Fruit fly (Drosophila melanogaster): ENCODE measurements around the gene CG5412.

Gene CG5412

dm6 chr3R:20588480-20588785, 11.6 kb downstream of the CG5412 start, which contains the start of gene Srp72 (continued):
- no peak; the same call in 1 of the 2 replicates for TF ChIP-seq sna (GFP tag; IDR thresholded peaks at IDR 0.05; ENCODE audit: partially characterized antibody)
- no peak for TF ChIP-seq aop (GFP tag; IDR thresholded peaks at IDR 0.05)
- TF ChIP-seq CG2202 (tag; optimal IDR thresholded peaks at IDR 0.05): no peak
- TF ChIP-seq CG4730 (GFP tag; IDR thresholded peaks at IDR 0.05): no peak
- no peak for TF ChIP-seq CG14860 (GFP tag; IDR thresholded peaks at IDR 0.05; ENCODE audit: partially characterized antibody)
- TF ChIP-seq CG14050 (GFP tag; IDR thresholded peaks at IDR 0.05): no peak; the same call in 2 of the 3 replicates
- TF ChIP-seq scrt (GFP tag; optimal IDR thresholded peaks at IDR 0.05): no peak
- TF ChIP-seq chinmo (GFP tag; IDR thresholded peaks at IDR 0.05; ENCODE audit: partially characterized antibody): no peak
- no peak for TF ChIP-seq ash1 (GFP tag; optimal IDR thresholded peaks at IDR 0.05)
- TF ChIP-seq fd96Cb (tag; optimal IDR thresholded peaks at IDR 0.05): peak; percentile 52
- no peak for TF ChIP-seq ase (GFP tag; IDR thresholded peaks at IDR 0.05)
- TF ChIP-seq CG12769 (tag; optimal IDR thresholded peaks at IDR 0.05): no peak
- peak; percentile 52 for TF ChIP-seq CG17829 (tag; optimal IDR thresholded peaks at IDR 0.05)
- no peak for TF ChIP-seq vfl (GFP tag; optimal IDR thresholded peaks at IDR 0.05)
- no peak for TF ChIP-seq grn (GFP tag; optimal IDR thresholded peaks at IDR 0.05)
- 0 out of 3 replicates have a peak, but pooled peaks have one; percentile 14 for TF ChIP-seq Aef1 (GFP tag; IDR thresholded peaks at IDR 0.05)
- TF ChIP-seq zen2 (GFP tag; IDR thresholded peaks at IDR 0.05; ENCODE audit: partially characterized antibody): no peak
- TF ChIP-seq Gug (GFP tag; IDR thresholded peaks at IDR 0.05): peak; percentile 48; the same call in 1 of the 4 replicates
- TF ChIP-seq bbx (GFP tag; IDR thresholded peaks at IDR 0.05; ENCODE audit: partially characterized antibody): no peak; the same call in 1 of the 2 replicates
- peak; percentile 13 for TF ChIP-seq CG15601 (tag; optimal IDR thresholded peaks at IDR 0.05)
- TF ChIP-seq Oli (tag; optimal IDR thresholded peaks at IDR 0.05): peak; percentile 24
- peak; percentile 1 for TF ChIP-seq zfh2 (GFP tag; optimal IDR thresholded peaks at IDR 0.05)
- no peak for TF ChIP-seq ap (GFP tag; IDR thresholded peaks at IDR 0.05)
- peak; percentile 57 for TF ChIP-seq CG12104 (GFP tag; optimal IDR thresholded peaks at IDR 0.05)
- no peak for TF ChIP-seq trh (GFP tag; optimal IDR thresholded peaks at IDR 0.05)
- peak; percentile 35 for TF ChIP-seq pzg (GFP tag; optimal IDR thresholded peaks at IDR 0.05)
- peak; percentile 84 for TF ChIP-seq CG9437 (GFP tag; optimal IDR thresholded peaks at IDR 0.05)
- no peak for TF ChIP-seq ftz-f1 (GFP tag; optimal IDR thresholded peaks at IDR 0.05)
- TF ChIP-seq CG4360 (GFP tag; IDR thresholded peaks at IDR 0.05): no peak
- TF ChIP-seq CG3407 (GFP tag; optimal IDR thresholded peaks at IDR 0.05): no peak
- no peak for TF ChIP-seq fu2 (GFP tag; optimal IDR thresholded peaks at IDR 0.05)
- no peak for TF ChIP-seq CG17361 (GFP tag; IDR thresholded peaks at IDR 0.05)
- no peak for TF ChIP-seq br (optimal IDR thresholded peaks at IDR 0.05)
- TF ChIP-seq CG4424 (GFP tag; optimal IDR thresholded peaks at IDR 0.05): peak; percentile 66
- no peak for TF ChIP-seq CG3726 (GFP tag; IDR thresholded peaks at IDR 0.05)
- TF ChIP-seq Myb (GFP tag; optimal IDR thresholded peaks at IDR 0.05): no peak
- no peak for TF ChIP-seq CG6683 (GFP tag; optimal IDR thresholded peaks at IDR 0.05)
- TF ChIP-seq HmgZ (tag; optimal IDR thresholded peaks at IDR 0.05): no peak
- peak; percentile 62 for TF ChIP-seq CG3847 (GFP tag; IDR thresholded peaks at IDR 0.05)
- peak; percentile 69 for TF ChIP-seq CG10543 (GFP tag; optimal IDR thresholded peaks at IDR 0.05)
- no peak for TF ChIP-seq Sox100B (GFP tag; optimal IDR thresholded peaks at IDR 0.05)
- peak; percentile 91 for TF ChIP-seq CG7745 (tag; optimal IDR thresholded peaks at IDR 0.05)
- no peak for TF ChIP-seq CHES-1-like (GFP tag; optimal IDR thresholded peaks at IDR 0.05)
- TF ChIP-seq cg (GFP tag; optimal IDR thresholded peaks at IDR 0.05): no peak
- TF ChIP-seq HLHmδ (GFP tag; optimal IDR thresholded peaks at IDR 0.05): no peak
- no peak for TF ChIP-seq CG30431 (GFP tag; optimal IDR thresholded peaks at IDR 0.05)
- no peak for TF ChIP-seq CG12236 (GFP tag; optimal IDR thresholded peaks at IDR 0.05)
- no peak for TF ChIP-seq CG1603 (tag; optimal IDR thresholded peaks at IDR 0.05)
- TF ChIP-seq CG8388 (GFP tag; optimal IDR thresholded peaks at IDR 0.05): peak; percentile 42
- TF ChIP-seq tx (GFP tag; optimal IDR thresholded peaks at IDR 0.05): no peak
- no peak for TF ChIP-seq usp (GFP tag; optimal IDR thresholded peaks at IDR 0.05)
- TF ChIP-seq tio (GFP tag; optimal IDR thresholded peaks at IDR 0.05): peak; percentile 29

Data from whole organism, embryonic.